Worm (Caenorhabditis elegans) whole organism, late embryonic: Measurements from ENCODE around the gene mboa-6.

Source experiments
- ceh-6 ChIP-seq: fragments of 200-800 bp; sonication (Bioruptor generic); optimal IDR thresholded peaks from 2 replicates; lab custom pipeline; 2018; ENCODE audit warnings: mild to moderate bottlenecking, missing genetic modification characterization, missing compliant biosample characterization
- hlh-30 ChIP-seq: sonication (generic microtip); optimal IDR thresholded peaks from 2 replicates; lab custom pipeline; 2017; ENCODE audit warnings: antibody characterized with exemption, missing genetic modification characterization, missing compliant biosample characterization; ENCODE audit not compliant: insufficient read depth
- sox-4 ChIP-seq: sonication (generic microtip); optimal IDR thresholded peaks from 2 replicates; lab custom pipeline; 2017; ENCODE audit warnings: mild to moderate bottlenecking, missing genetic modification characterization, inconsistent platforms, missing compliant biosample characterization
- tbx-2 ChIP-seq: sonication (generic microtip); optimal IDR thresholded peaks from 2 replicates; lab custom pipeline; 2016; ENCODE audit warnings: missing genetic modification characterization, missing compliant biosample characterization
- ttx-3 ChIP-seq: sonication (generic microtip); optimal IDR thresholded peaks from 2 replicates; lab custom pipeline; 2016; ENCODE audit warnings: missing genetic modification reagents, missing genetic modification characterization, missing compliant biosample characterization

DNA sequence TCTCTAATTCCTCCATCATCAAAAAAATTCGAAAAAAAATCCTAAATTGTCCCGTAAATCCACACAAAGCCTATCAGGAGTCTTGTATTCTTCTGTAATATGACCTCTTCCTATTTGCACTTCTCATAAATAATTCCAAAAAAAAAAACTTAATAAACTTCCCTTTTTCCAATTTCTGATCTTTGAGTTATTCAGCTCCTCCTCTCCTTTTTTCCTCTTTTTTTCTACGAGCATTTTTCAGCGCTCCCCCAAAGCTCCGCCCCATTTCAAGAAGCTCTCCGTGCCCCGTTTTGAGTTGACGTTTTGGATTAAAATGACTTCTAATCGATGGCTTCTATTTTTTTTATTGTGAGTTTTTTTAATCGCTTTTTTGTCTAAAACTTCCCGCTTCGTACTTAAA, 35.8 kb upstream of the mboa-6 start, which contains the start of gene lgc-42:
- TF ChIP-seq ceh-6 (GFP tag; lab: Kevin White, UChicago) (no peak), hlh-30 (tag; lab: Kevin White, UChicago) (no peak), tbx-2 (no peak), ttx-3 (tag; lab: Kevin White, UChicago) (no peak), sox-4 (tag; lab: Kevin White, UChicago) (no peak)
